Worm (Caenorhabditis elegans): ENCODE data around the gene Y55B1BR.8.

Gene Y55B1BR.8

ce11 chrIII:488464-488863, 44.3 kb downstream of the Y55B1BR.8 start, which contains the start of gene F30H5.5:
Gene F30H5.5, plus strand, starts transcription at chrIII:488764.
- TF ChIP-seq scrt-1 (GFP tag; IDR thresholded peaks at IDR 0.05) (no peak), pes-1 (GFP tag; IDR thresholded peaks at IDR 0.05) (no peak), ceh-13 (GFP tag; optimal IDR thresholded peaks at IDR 0.05) (no peak), hmg-4 (GFP tag; optimal IDR thresholded peaks at IDR 0.05) (no peak), flt-1 (GFP tag; IDR thresholded peaks at IDR 0.05) (no peak), aly-1 (tag; optimal IDR thresholded peaks at IDR 0.05) (no peak), ceh-36 (tag; optimal IDR thresholded peaks at IDR 0.05) (no peak), B0310.2 (tag; optimal IDR thresholded peaks at IDR 0.05) (no peak), tbx-37 (GFP tag; conservative IDR thresholded peaks at IDR 0.05) (no peak), F13C5.2 (tag; optimal IDR thresholded peaks at IDR 0.05) (no peak), tra-4 (tag; optimal IDR thresholded peaks at IDR 0.05) (no peak), hnd-1 (tag; optimal IDR thresholded peaks at IDR 0.05) (no peak), hmbx-1 (tag; optimal IDR thresholded peaks at IDR 0.05) (no peak)

ce11 chrIII:491090-491597, 46.9 kb downstream of the Y55B1BR.8 start, which contains the start of gene unc-45:
Gene unc-45, plus strand, starts transcription at chrIII:491547.
- TF ChIP-seq flt-1 (GFP tag; IDR thresholded peaks at IDR 0.05) (no peak), aly-1 (tag; optimal IDR thresholded peaks at IDR 0.05) (no peak), ceh-36 (tag; optimal IDR thresholded peaks at IDR 0.05) (no peak), tbx-37 (GFP tag; conservative IDR thresholded peaks at IDR 0.05) (no peak), hmg-4 (GFP tag; optimal IDR thresholded peaks at IDR 0.05) (no peak), scrt-1 (GFP tag; IDR thresholded peaks at IDR 0.05) (no peak), sea-1 (GFP tag; conservative IDR thresholded peaks at IDR 0.05) (no peak), F13C5.2 (tag; optimal IDR thresholded peaks at IDR 0.05) (no peak), ama-1 (optimal IDR thresholded peaks at IDR 0.05) (no peak), ceh-13 (GFP tag; optimal IDR thresholded peaks at IDR 0.05) (no peak), tbx-11 (GFP tag; IDR thresholded peaks at IDR 0.05) (no peak), ets-7 (tag; optimal IDR thresholded peaks at IDR 0.05) (no peak), tra-4 (tag; optimal IDR thresholded peaks at IDR 0.05) (no peak)
